Worm (Caenorhabditis elegans) whole organism, early embryonic: ENCODE results near the gene T02C1.2.

Source experiments
- B0310.2 ChIP-seq: sonication (generic microtip); optimal IDR thresholded peaks from 2 replicates; lab custom pipeline; 2016; ENCODE audit warnings: mild to moderate bottlenecking, missing genetic modification characterization, missing compliant biosample characterization
- F13C5.2 ChIP-seq: sonication (generic microtip); optimal IDR thresholded peaks from 2 replicates; lab custom pipeline; 2017; ENCODE audit warnings: mild to moderate bottlenecking, missing genetic modification characterization, inconsistent platforms, missing compliant biosample characterization
- aly-1 ChIP-seq: sonication (generic microtip); optimal IDR thresholded peaks from 2 replicates; lab custom pipeline; 2016; ENCODE audit warnings: missing genetic modification characterization, missing compliant biosample characterization
- ama-1 ChIP-seq: fragments of 150-350 bp; optimal IDR thresholded peaks from 2 replicates; lab custom pipeline; 2014
- ceh-13 ChIP-seq: fragments of 200-800 bp; sonication (Bioruptor generic); optimal IDR thresholded peaks from 2 replicates; lab custom pipeline; 2018; ENCODE audit warnings: mild to moderate bottlenecking, missing genetic modification characterization, missing compliant biosample characterization
- ceh-36 ChIP-seq: sonication (generic microtip); optimal IDR thresholded peaks from 2 replicates; lab custom pipeline; 2016; ENCODE audit warnings: missing genetic modification characterization, inconsistent platforms, missing compliant biosample characterization
- ets-7 ChIP-seq: sonication (generic microtip); optimal IDR thresholded peaks from 2 replicates; lab custom pipeline; 2016; ENCODE audit warnings: missing genotype, missing genetic modification characterization, missing compliant biosample characterization
- flt-1 ChIP-seq: fragments of 200-800 bp; sonication (Bioruptor generic); IDR thresholded peaks from 2 replicates; pipeline ENCODE4 v1.3.6; 2022; ENCODE audit warnings: missing genetic modification characterization, missing compliant biosample characterization
- hmbx-1 ChIP-seq: sonication (generic microtip); optimal IDR thresholded peaks from 2 replicates; lab custom pipeline; 2016; ENCODE audit warnings: mild to moderate bottlenecking, missing genetic modification characterization, missing compliant biosample characterization
- hmg-4 ChIP-seq: fragments of 200-800 bp; sonication (Bioruptor generic); optimal IDR thresholded peaks from 2 replicates; lab custom pipeline; 2018; ENCODE audit warnings: mild to moderate bottlenecking, missing genetic modification characterization, missing compliant biosample characterization
- hnd-1 ChIP-seq: sonication (generic microtip); optimal IDR thresholded peaks from 2 replicates; lab custom pipeline; 2016; ENCODE audit warnings: missing genetic modification characterization, missing compliant biosample characterization
- pes-1 ChIP-seq: fragments of 200-800 bp; sonication (Bioruptor generic); IDR thresholded peaks from 2 replicates; pipeline ENCODE4 v1.3.6; 2022; ENCODE audit warnings: missing genetic modification reagents, missing genetic modification characterization, missing compliant biosample characterization
- scrt-1 ChIP-seq: fragments of 200-800 bp; sonication (Bioruptor generic); IDR thresholded peaks from 2 replicates; pipeline ENCODE4 v1.3.6; 2022; ENCODE audit warnings: missing genetic modification characterization, missing compliant biosample characterization
- sea-1 ChIP-seq: fragments of 200-800 bp; sonication (Bioruptor generic); conservative IDR thresholded peaks from 2 replicates; pipeline ENCODE4 v1.3.6; 2022; ENCODE audit warnings: missing genetic modification characterization, missing compliant biosample characterization
- tbx-11 ChIP-seq: fragments of 200-800 bp; sonication (Bioruptor generic); IDR thresholded peaks from 2 replicates; pipeline ENCODE4 v1.3.6; 2022; ENCODE audit warnings: missing genetic modification characterization, missing compliant biosample characterization
- tbx-37 ChIP-seq: fragments of 200-800 bp; sonication (Bioruptor generic); conservative IDR thresholded peaks from 2 replicates; pipeline ENCODE4 v1.3.6; 2022; ENCODE audit warnings: missing genetic modification reagents, missing genetic modification characterization, missing compliant biosample characterization
- tra-4 ChIP-seq: sonication (generic microtip); optimal IDR thresholded peaks from 2 replicates; lab custom pipeline; 2017; ENCODE audit warnings: missing genetic modification characterization, missing compliant biosample characterization

Gene T02C1.2

ce11 chrIII:9236228-9236627 is 14.6 kb upstream of the T02C1.2 start, which contains the start of gene T23G5.2:
Gene T23G5.2, minus strand, starts transcription at chrIII:9236328.
- TF ChIP-seq ama-1 (lab: Kevin White, UChicago) (no peak), hmg-4 (no peak), hmbx-1 (no peak), pes-1 (no peak), tra-4 (no peak), ceh-36 (no peak), tbx-11 (GFP tag; lab: Robert Waterston, UW) (no peak), flt-1 (GFP tag; lab: Robert Waterston, UW) (no peak), tbx-37 (GFP tag; lab: Robert Waterston, UW) (no peak), F13C5.2 (no peak)

- TF ChIP-seq tra-4 = no peak
- TF ChIP-seq tbx-37 (GFP tag; lab: Robert Waterston, UW) = no peak
- TF ChIP-seq hmbx-1 = no peak
Observed at ce11 chrIII:9237626-9238025, 13.2 kb upstream of the T02C1.2 start.

ce11 chrIII:9239983-9240382 is 10.8 kb upstream of the T02C1.2 start, which contains the start of gene saeg-2:
Gene saeg-2, plus strand, starts transcription at chrIII:9240363.
- TF ChIP-seq hmg-4 (peak; percentile 47), aly-1 (tag; lab: Kevin White, UChicago) (no peak), F13C5.2 (peak; percentile 17), ceh-36 (no peak), hmbx-1 (no peak), pes-1 (no peak), ama-1 (lab: Kevin White, UChicago) (no peak), ceh-13 (GFP tag; lab: Kevin White, UChicago) (no peak)

- TF ChIP-seq F13C5.2 (no peak), aly-1 (tag; lab: Kevin White, UChicago) (no peak), B0310.2 (no peak), ceh-13 (GFP tag; lab: Kevin White, UChicago) (no peak), tbx-37 (GFP tag; lab: Robert Waterston, UW) (no peak), flt-1 (GFP tag; lab: Robert Waterston, UW) (no peak), hmbx-1 (no peak), ets-7 (tag; lab: Kevin White, UChicago) (no peak), pes-1 (no peak), hmg-4 (no peak), ceh-36 (no peak), hnd-1 (tag; lab: Kevin White, UChicago) (no peak), sea-1 (no peak), tbx-11 (GFP tag; lab: Robert Waterston, UW) (no peak), ama-1 (lab: Kevin White, UChicago) (no peak), scrt-1 (no peak), tra-4 (no peak)
Observed at ce11 chrIII:9242675-9243074, 8.2 kb upstream of the T02C1.2 start, which contains the start of gene dat-1. Gene dat-1, plus strand, starts transcription at chrIII:9242975.

- TF ChIP-seq tbx-37 (GFP tag; lab: Robert Waterston, UW) = no peak
- no peak for TF ChIP-seq ceh-36
- peak; percentile 26 for TF ChIP-seq aly-1 (tag; lab: Kevin White, UChicago)
- TF ChIP-seq ceh-13 (GFP tag; lab: Kevin White, UChicago) = no peak
- no peak for TF ChIP-seq ama-1 (lab: Kevin White, UChicago)
Observed at ce11 chrIII:9247221-9247620, 3.6 kb upstream of the T02C1.2 start, which contains the start of gene T02C1.1. Gene T02C1.1, plus strand, starts transcription at chrIII:9247525.

ce11 chrIII:9254988-9255387 is 4.2 kb downstream of the T02C1.2 start:
- no peak for TF ChIP-seq sea-1
- no peak for TF ChIP-seq ama-1 (lab: Kevin White, UChicago)
- TF ChIP-seq ets-7 (tag; lab: Kevin White, UChicago) = no peak
- no peak for TF ChIP-seq F13C5.2
- TF ChIP-seq tra-4 = no peak
- no peak for TF ChIP-seq hmg-4
- TF ChIP-seq hmbx-1 = no peak
- TF ChIP-seq ceh-13 (GFP tag; lab: Kevin White, UChicago) = no peak
- TF ChIP-seq hnd-1 (tag; lab: Kevin White, UChicago) = no peak
- no peak for TF ChIP-seq ceh-36
- no peak for TF ChIP-seq B0310.2
- no peak for TF ChIP-seq tbx-11 (GFP tag; lab: Robert Waterston, UW)
- no peak for TF ChIP-seq flt-1 (GFP tag; lab: Robert Waterston, UW)

ce11 chrIII:9255801-9256200 is 5.0 kb downstream of the T02C1.2 start:
- TF ChIP-seq F13C5.2 (no peak), ets-7 (tag; lab: Kevin White, UChicago) (no peak), pes-1 (no peak), hmg-4 (no peak), hnd-1 (tag; lab: Kevin White, UChicago) (no peak), tbx-11 (GFP tag; lab: Robert Waterston, UW) (no peak), aly-1 (tag; lab: Kevin White, UChicago) (no peak), ama-1 (lab: Kevin White, UChicago) (no peak), hmbx-1 (no peak), flt-1 (GFP tag; lab: Robert Waterston, UW) (no peak), ceh-13 (GFP tag; lab: Kevin White, UChicago) (no peak), ceh-36 (no peak), scrt-1 (no peak), tbx-37 (GFP tag; lab: Robert Waterston, UW) (no peak), B0310.2 (no peak), sea-1 (no peak)

ce11 chrIII:9256961-9257360 is 6.1 kb downstream of the T02C1.2 start, which contains the start of gene M01A8.1:
Gene M01A8.1, plus strand, starts transcription at chrIII:9257261.
- no peak for TF ChIP-seq ceh-36
- no peak for TF ChIP-seq pes-1
- TF ChIP-seq tbx-37 (GFP tag; lab: Robert Waterston, UW) = no peak
- no peak for TF ChIP-seq ceh-13 (GFP tag; lab: Kevin White, UChicago)
- no peak for TF ChIP-seq F13C5.2
- TF ChIP-seq hnd-1 (tag; lab: Kevin White, UChicago) = no peak
- no peak for TF ChIP-seq ets-7 (tag; lab: Kevin White, UChicago)
- no peak for TF ChIP-seq B0310.2
- no peak for TF ChIP-seq flt-1 (GFP tag; lab: Robert Waterston, UW)
